Fruit fly (Drosophila melanogaster) whole organism, pupa: ENCODE results near the gene CG5160.

Experiments
- CG15710 ChIP-seq: fragments of 200-800 bp; sonication (Bioruptor generic); optimal IDR thresholded peaks from 2 replicates; lab custom pipeline; 2018; ENCODE audit warnings: missing biosample characterization, mild to moderate bottlenecking, missing genetic modification characterization, moderate library complexity
- Ets98B ChIP-seq: fragments of 200-800 bp; sonication (Bioruptor generic); IDR thresholded peaks from 2 replicates; pipeline ENCODE4 v1.3.6; 2022; ENCODE audit warnings: missing biosample characterization, missing genetic modification characterization

dm6 chr2L:7422429-7423283 lies 24.1 kb upstream of the CG5160 start:
- TF ChIP-seq Ets98B (GFP tag; lab: Robert Waterston, UW) (peak; percentile 76), CG15710 (tag; lab: Kevin White, UChicago) (peak; percentile 65)
